Worm (Caenorhabditis elegans) whole organism, L4/young adult: Measurements from ENCODE around the gene crb-1.

Experiments
- W03F9.2 ChIP-seq: fragments of 150-350 bp; optimal IDR thresholded peaks from 2 replicates; lab custom pipeline; 2014; ENCODE audit warnings: missing biosample characterization, missing genetic modification characterization
- dao-5 ChIP-seq: sonication (generic microtip); optimal IDR thresholded peaks from 2 replicates; lab custom pipeline; 2016; ENCODE audit warnings: missing genotype, missing genetic modification characterization, moderate library complexity, missing compliant biosample characterization
- him-1 ChIP-seq: sonication (generic microtip); optimal IDR thresholded peaks from 2 replicates; lab custom pipeline; 2016; ENCODE audit warnings: missing genotype, missing genetic modification reagents, missing genetic modification characterization, missing compliant biosample characterization

- TF ChIP-seq dao-5 (tag; lab: Kevin White, UChicago): no peak
- TF ChIP-seq W03F9.2 (tag; lab: Kevin White, UChicago): no peak
- no peak for TF ChIP-seq him-1 (tag; lab: Kevin White, UChicago)
Observed at ce11 chrX:17403058-17403457, 10.8 kb downstream of the crb-1 start.
